Worm (Caenorhabditis elegans) whole organism, L1 larva: ENCODE measurements around the gene ora-1.

ENCODE experiments used
- ceh-90 ChIP-seq: sonication (generic microtip); optimal IDR thresholded peaks from 2 replicates; lab custom pipeline; 2016; ENCODE audit warnings: missing genetic modification characterization, missing compliant biosample characterization
- ces-1 ChIP-seq: fragments of 150-350 bp; optimal IDR thresholded peaks from 2 replicates; lab custom pipeline; 2014; ENCODE audit warnings: missing biosample characterization, missing genetic modification reagents, missing genetic modification characterization
- egl-27 ChIP-seq, 2 experiments: fragments of 150-350 bp in 1 of 2; sonication (generic microtip); optimal IDR thresholded peaks; 3 replicates each; lab custom pipeline; 2017 to 2018; ENCODE audit warnings: missing biosample characterization in 2 of 2, missing genetic modification characterization in 2 of 2, missing genetic modification reagents in 2 of 2
- fos-1 ChIP-seq: fragments of 150-350 bp; optimal IDR thresholded peaks from 2 replicates; lab custom pipeline; 2014; ENCODE audit warnings: missing biosample characterization, missing genetic modification characterization
- isw-1 ChIP-seq: fragments of 200-800 bp; sonication (Bioruptor generic); IDR thresholded peaks from 2 replicates; pipeline ENCODE4 v1.3.6; 2022; ENCODE audit warnings: missing genetic modification characterization, missing compliant biosample characterization
- lin-15B ChIP-seq: fragments of 150-350 bp; sonication (generic microtip); optimal IDR thresholded peaks from 3 replicates; lab custom pipeline; 2014; ENCODE audit warnings: missing biosample characterization, missing genetic modification characterization
- tlp-1 ChIP-seq: fragments of 150-350 bp; optimal IDR thresholded peaks from 2 replicates; lab custom pipeline; 2014; ENCODE audit warnings: missing biosample characterization, missing genetic modification characterization
- ztf-11 ChIP-seq, 2 experiments: sonication (generic microtip); optimal IDR thresholded peaks; 2 replicates each; lab custom pipeline; 2016 to 2017; ENCODE audit warnings: missing genetic modification characterization in 2 of 2, missing biosample characterization in 1 of 2, missing compliant biosample characterization in 1 of 2

DNA sequence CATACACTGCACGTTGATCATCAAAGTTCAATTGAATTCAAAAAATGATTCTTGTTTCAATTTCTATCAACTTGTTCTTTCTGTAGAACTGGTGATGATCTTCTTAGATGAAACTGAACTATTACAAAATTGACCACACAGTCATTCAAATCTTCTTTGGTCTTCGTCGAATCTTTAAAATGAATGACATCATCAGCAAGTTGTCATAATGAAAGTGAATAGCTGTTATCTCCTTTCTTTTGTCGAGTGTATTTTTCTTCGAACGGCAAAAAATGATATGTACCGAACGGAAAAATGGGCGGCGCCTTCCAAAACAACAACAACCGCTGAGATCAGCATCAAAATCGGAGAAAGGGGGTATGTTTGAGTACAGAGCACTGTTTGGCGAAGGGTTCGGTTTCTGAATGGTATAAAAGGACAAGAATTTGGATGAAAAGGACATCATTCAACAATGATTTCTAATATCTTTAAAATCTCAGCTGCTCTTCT is at the start of gene ora-1:
- TF ChIP-seq fos-1 (tag; lab: Kevin White, UChicago) (no peak), ztf-11 (tag; optimal IDR thresholded peaks at IDR 0.05; lab: Kevin White, UChicago) (no peak), lin-15B (tag; lab: Kevin White, UChicago) (no peak), egl-27 (tag; optimal IDR thresholded peaks at IDR 0.05; lab: Kevin White, UChicago) (no peak), ces-1 (GFP tag; lab: Kevin White, UChicago) (no peak), ceh-90 (tag; lab: Kevin White, UChicago) (no peak), tlp-1 (tag; lab: Kevin White, UChicago) (no peak), isw-1 (no peak)
